Worm (Caenorhabditis elegans): ENCODE results near the gene Y32F6B.1.

DNA sequence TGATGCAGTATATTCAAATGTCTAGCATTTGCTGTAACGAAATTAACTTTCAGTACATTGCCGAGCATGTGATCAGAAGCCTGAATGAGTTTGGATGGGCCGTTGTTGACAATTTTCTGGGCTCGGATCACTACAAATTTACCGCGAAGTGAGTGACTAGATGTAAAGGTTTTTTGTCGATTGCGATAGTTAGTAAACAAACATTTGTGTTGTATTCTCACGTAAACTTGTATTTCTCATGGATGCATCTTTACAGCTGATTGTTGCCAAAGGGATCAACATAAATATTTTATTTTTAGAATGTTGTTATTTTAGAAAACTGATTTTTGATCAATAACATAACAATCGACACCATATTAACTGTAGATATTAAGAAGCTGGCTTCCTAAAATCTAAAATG lies 10.5 kb downstream of the Y32F6B.1 start:
- TF ChIP-seq ama-1 (optimal IDR thresholded peaks at IDR 0.05) (no peak), F13C5.2 (tag; optimal IDR thresholded peaks at IDR 0.05) (no peak), tbx-11 (GFP tag; IDR thresholded peaks at IDR 0.05) (no peak), scrt-1 (GFP tag; IDR thresholded peaks at IDR 0.05) (no peak), B0310.2 (tag; optimal IDR thresholded peaks at IDR 0.05) (no peak), tra-4 (tag; optimal IDR thresholded peaks at IDR 0.05) (no peak), ceh-36 (tag; optimal IDR thresholded peaks at IDR 0.05) (no peak)

All from whole organism, early embryonic.